Worm (Caenorhabditis elegans): Measurements from ENCODE around the gene cwf-19L2.

DNA sequence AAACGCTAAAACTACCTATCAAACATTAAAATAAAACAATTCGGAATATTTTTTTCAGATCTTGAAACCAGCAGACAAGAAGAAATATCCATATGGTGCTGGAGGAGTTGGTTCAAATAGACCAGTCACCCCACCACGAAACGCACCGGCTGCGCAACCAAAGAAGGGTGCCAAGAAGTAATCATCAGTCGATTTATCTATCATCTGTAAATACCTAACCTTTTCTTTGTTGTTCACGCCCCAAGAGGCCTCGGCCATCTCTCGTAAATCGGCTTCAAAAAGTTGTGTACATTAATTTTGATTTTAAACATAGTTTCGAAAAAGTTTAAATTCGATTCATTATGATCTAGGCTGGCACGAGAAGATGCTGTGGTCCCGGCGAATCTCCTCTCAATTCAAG lies 44.6 kb downstream of the cwf-19L2 start:
- TF ChIP-seq ama-1 (optimal IDR thresholded peaks at IDR 0.05): no peak
- TF ChIP-seq hmbx-1 (tag; optimal IDR thresholded peaks at IDR 0.05): no peak
- TF ChIP-seq hmg-4 (GFP tag; optimal IDR thresholded peaks at IDR 0.05): no peak
- no peak for TF ChIP-seq pes-1 (GFP tag; IDR thresholded peaks at IDR 0.05)
- no peak for TF ChIP-seq scrt-1 (GFP tag; IDR thresholded peaks at IDR 0.05)
- TF ChIP-seq ceh-13 (GFP tag; optimal IDR thresholded peaks at IDR 0.05): no peak
- no peak for TF ChIP-seq ets-7 (tag; optimal IDR thresholded peaks at IDR 0.05)
- TF ChIP-seq ceh-36 (tag; optimal IDR thresholded peaks at IDR 0.05): no peak
- TF ChIP-seq tra-4 (tag; optimal IDR thresholded peaks at IDR 0.05): no peak
- TF ChIP-seq F13C5.2 (tag; optimal IDR thresholded peaks at IDR 0.05): no peak
- no peak for TF ChIP-seq sea-1 (GFP tag; conservative IDR thresholded peaks at IDR 0.05)
- no peak for TF ChIP-seq hnd-1 (tag; optimal IDR thresholded peaks at IDR 0.05)
- TF ChIP-seq aly-1 (tag; optimal IDR thresholded peaks at IDR 0.05): no peak

All from whole organism, early embryonic.